Worm (Caenorhabditis elegans): ENCODE data around the gene R102.3.

R102.3 gene

DNA sequence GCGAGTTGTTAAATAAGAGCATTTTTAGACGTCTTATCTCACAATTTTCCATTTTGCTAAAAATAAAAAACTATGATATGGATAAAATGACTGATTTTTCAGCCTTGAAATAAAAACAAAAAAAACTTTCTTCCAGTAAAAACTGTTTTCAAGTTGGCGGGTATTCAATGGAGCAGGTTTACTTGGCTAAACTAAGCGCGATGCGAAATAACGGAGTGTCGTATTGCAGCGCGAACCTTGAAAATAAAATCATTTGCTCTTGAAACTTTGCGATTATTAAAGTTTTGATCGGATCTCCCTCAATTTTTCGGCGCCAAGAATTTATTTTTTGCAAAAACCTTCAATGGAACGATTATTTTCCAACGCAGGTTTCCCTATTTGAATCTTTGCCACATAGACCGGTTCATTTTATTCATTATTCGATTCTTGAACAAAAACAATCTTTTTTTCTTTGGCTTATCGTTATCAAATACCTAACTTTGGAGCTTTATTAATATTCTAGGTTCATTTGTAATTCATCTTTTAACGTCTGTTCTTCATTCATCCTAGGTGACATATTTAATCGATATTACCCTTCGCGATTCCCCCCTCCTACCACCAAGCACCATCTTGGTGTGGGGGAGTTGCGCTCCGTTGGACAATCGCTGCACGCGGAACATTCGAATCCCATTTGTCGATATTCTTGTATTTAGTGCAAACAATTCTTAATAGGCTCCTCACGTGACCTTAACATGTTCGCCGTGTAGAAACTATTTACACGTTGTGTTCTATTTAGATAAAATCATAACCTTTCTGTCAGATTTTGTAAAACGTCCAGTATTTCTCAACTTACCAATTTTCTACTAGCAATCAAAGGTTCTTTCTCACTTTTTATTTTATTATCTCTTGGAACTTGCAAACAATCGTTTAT is 45.5 kb downstream of the R102.3 start, which contains the start of the genes orc-5 and cyb-1:
TSS of gene orc-5 (minus strand) at position 62 of the 910 bp plus-strand sequence.
TSS of gene cyb-1 (plus strand) at position 690 of the 910 bp plus-strand sequence.
- TF ChIP-seq ztf-23 (GFP tag; IDR thresholded peaks at IDR 0.05), result no peak
- peak; percentile 68 for TF ChIP-seq T22C8.4 (GFP tag; IDR thresholded peaks at IDR 0.05)

DNA sequence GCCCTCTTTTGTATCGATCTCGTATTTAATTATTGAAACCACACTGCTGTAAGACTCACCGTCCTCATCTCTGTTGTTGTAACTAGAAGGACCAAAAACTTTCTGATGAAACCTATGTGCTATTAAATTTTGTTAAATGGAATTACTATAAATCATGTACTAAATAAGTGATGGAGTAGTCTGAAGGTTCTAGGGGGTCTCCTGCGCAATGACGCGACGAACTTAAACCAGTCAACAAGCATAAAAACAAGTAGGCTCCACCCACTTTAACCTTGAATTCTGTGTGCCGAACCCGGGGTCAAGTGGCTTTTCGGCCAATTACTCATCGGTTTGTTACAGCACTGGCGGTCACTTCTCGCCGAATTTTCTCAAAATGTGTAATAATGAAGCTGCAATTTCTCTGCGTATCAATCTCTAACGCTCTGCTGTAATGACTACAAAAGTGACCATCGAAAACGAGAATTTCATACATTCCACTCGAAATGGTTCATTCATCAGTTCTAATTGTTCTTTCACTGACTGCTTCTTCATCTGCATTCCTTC is 47.8 kb downstream of the R102.3 start, which contains the start of gene grl-21:
TSS of gene grl-21 (plus strand) at position 464 of the 543 bp plus-strand sequence.
- TF ChIP-seq tab-1 (GFP tag; IDR thresholded peaks at IDR 0.05) (no peak), ztf-23 (GFP tag; IDR thresholded peaks at IDR 0.05) (no peak), klf-2 (GFP tag; conservative IDR thresholded peaks at IDR 0.05) (no peak), cog-1 (tag; optimal IDR thresholded peaks at IDR 0.05) (no peak), ref-1 (GFP tag; conservative IDR thresholded peaks at IDR 0.05) (no peak)

DNA sequence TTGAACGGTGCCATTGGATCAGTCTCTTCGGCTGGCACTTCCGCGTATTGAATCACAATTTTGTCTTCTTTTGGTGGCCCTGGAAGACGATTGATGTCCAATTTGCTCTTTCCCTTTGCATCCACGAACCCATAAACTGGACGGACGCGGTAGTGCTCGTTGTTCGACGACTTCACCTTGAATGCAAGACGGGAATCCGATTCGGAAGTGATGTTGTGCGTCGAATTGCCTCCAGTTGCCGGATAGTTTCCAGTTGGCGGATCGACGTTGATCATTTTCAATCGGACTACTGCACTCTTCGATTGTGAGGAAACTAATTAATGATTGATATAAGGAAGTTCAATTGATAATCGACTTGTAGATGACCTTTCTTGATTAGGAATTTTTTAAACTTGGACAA is 49.0 kb downstream of the R102.3 start, which contains the start of gene ssp-34:
TSS of gene ssp-34 (minus strand) at position 275 of the 400 bp plus-strand sequence.
- TF ChIP-seq med-1 (GFP tag; optimal IDR thresholded peaks at IDR 0.05; ENCODE audit: insufficient read depth) (no peak), ztf-29 (GFP tag; IDR thresholded peaks at IDR 0.05) (no peak)

Data from whole organism, midembryonic.